Fruit fly (Drosophila melanogaster): ENCODE results near the gene hdm.

Gene hdm

DNA sequence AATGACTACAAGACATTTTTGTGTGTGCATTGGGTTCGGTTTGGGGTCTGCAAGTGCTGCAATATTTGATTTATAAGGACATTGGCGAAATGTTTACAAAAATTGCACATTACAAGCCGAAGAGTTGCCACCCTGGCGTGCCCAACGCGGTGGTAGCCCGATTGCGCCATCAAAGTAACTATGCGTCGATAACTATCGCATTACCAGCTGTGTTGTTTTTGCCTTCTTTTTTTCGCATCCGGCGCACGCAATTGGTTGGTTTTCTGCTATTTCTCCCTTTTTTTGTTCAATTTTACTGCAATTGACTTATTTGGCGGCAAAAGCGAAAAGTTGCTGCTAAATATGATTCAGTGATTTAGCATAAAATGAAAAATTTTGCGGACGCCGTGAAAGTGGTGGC lies 14.7 kb upstream of the hdm start, which contains the start of gene RpS14b (continued):
- TF ChIP-seq bsh (GFP tag; optimal IDR thresholded peaks at IDR 0.05) (peak in 1 of 2 experiments; percentile 21), CG4820 (GFP tag; optimal IDR thresholded peaks at IDR 0.05) (no peak), MTF-1 (GFP tag; optimal IDR thresholded peaks at IDR 0.05; ENCODE audit: borderline replicate concordance) (peak; percentile 65), CG34376 (GFP tag; optimal IDR thresholded peaks at IDR 0.05) (peak; percentile 79), CG17328 (GFP tag; IDR thresholded peaks at IDR 0.05) (peak; percentile 79), CG17385 (GFP tag; optimal IDR thresholded peaks at IDR 0.05) (peak; percentile 66), bigmax (GFP tag; optimal IDR thresholded peaks at IDR 0.05) (peak; percentile 6), CG15073 (GFP tag; optimal IDR thresholded peaks at IDR 0.05) (no peak), Scr (GFP tag; IDR thresholded peaks at IDR 0.05; ENCODE audit: partially characterized antibody) (peak; percentile 73), CG3726 (GFP tag; IDR thresholded peaks at IDR 0.05) (no peak), shn (GFP tag; optimal IDR thresholded peaks at IDR 0.05) (peak; percentile 40), cas (GFP tag; IDR thresholded peaks at IDR 0.05) (no peak; the same call in 1 of the 2 replicates), zfh2 (GFP tag; optimal IDR thresholded peaks at IDR 0.05) (peak; percentile 60), lov (optimal IDR thresholded peaks at IDR 0.05) (no peak), lov (GFP tag; IDR thresholded peaks at IDR 0.05) (peak; percentile 79; the same call in 2 of the 3 replicates), C15 (GFP tag; IDR thresholded peaks at IDR 0.05) (peak; percentile 61; the same call in 1 of the 3 replicates), Rfx (GFP tag; IDR thresholded peaks at IDR 0.05) (peak; percentile 88), Xrp1 (GFP tag; IDR thresholded peaks at IDR 0.05) (no peak), usp (GFP tag; optimal IDR thresholded peaks at IDR 0.05) (no peak), seq (GFP tag; IDR thresholded peaks at IDR 0.05) (no peak; the same call in 1 of the 2 replicates), CG4328 (GFP tag; optimal IDR thresholded peaks at IDR 0.05) (peak; percentile 70), lilli (GFP tag; optimal IDR thresholded peaks at IDR 0.05) (peak; percentile 59), Lpt (GFP tag; optimal IDR thresholded peaks at IDR 0.05) (no peak), odd (GFP tag; optimal IDR thresholded peaks at IDR 0.05) (peak; percentile 70), tgo (GFP tag; IDR thresholded peaks at IDR 0.05) (peak; percentile 56; the same call in 2 of the 3 replicates), ap (GFP tag; IDR thresholded peaks at IDR 0.05) (no peak; the same call in 1 of the 2 replicates), CG8765 (GFP tag; IDR thresholded peaks at IDR 0.05) (no peak; the same call in 1 of the 2 replicates), CG31388 (GFP tag; optimal IDR thresholded peaks at IDR 0.05) (no peak), Taf1 (GFP tag; IDR thresholded peaks at IDR 0.05) (no peak), Dfd (GFP tag; optimal IDR thresholded peaks at IDR 0.05) (no peak), onecut (GFP tag; IDR thresholded peaks at IDR 0.05) (peak; percentile 69), Sin3A (optimal IDR thresholded peaks at IDR 0.05) (peak; percentile 46), Dp (GFP tag; optimal IDR thresholded peaks at IDR 0.05) (peak; percentile 19), Doc3 (GFP tag; IDR thresholded peaks at IDR 0.05; ENCODE audit: partially characterized antibody) (peak; percentile 38; the same call in 1 of the 3 replicates), trem (tag; optimal IDR thresholded peaks at IDR 0.05) (peak; percentile 51), TFAM (GFP tag; optimal IDR thresholded peaks at IDR 0.05) (no peak), Tbp (GFP tag; optimal IDR thresholded peaks at IDR 0.05) (no peak), eve (GFP tag; optimal IDR thresholded peaks at IDR 0.05) (no peak), CG13424 (tag; optimal IDR thresholded peaks at IDR 0.05) (peak; percentile 23), CG4282 (GFP tag; optimal IDR thresholded peaks at IDR 0.05) (peak; percentile 42), Aef1 (GFP tag; IDR thresholded peaks at IDR 0.05) (peak; percentile 70), tup (GFP tag; optimal IDR thresholded peaks at IDR 0.05) (no peak), CG17186 (GFP tag; optimal IDR thresholded peaks at IDR 0.05) (peak; percentile 90), Fer3 (tag; optimal IDR thresholded peaks at IDR 0.05) (peak; percentile 58), CG16813 (GFP tag; IDR thresholded peaks at IDR 0.05; ENCODE audit: partially characterized antibody) (peak; percentile 78), Chrac-16 (GFP tag; optimal IDR thresholded peaks at IDR 0.05) (peak; percentile 27), CG13123 (GFP tag; optimal IDR thresholded peaks at IDR 0.05) (no peak), CG11560 (tag; IDR thresholded peaks at IDR 0.05) (no peak), amos (GFP tag; IDR thresholded peaks at IDR 0.05; ENCODE audit: partially characterized antibody) (peak; percentile 83), crc (GFP tag; optimal IDR thresholded peaks at IDR 0.05) (peak; percentile 35), CG14860 (GFP tag; IDR thresholded peaks at IDR 0.05; ENCODE audit: partially characterized antibody) (peak; percentile 55; the same call in 2 of the 3 replicates), fd64A (GFP tag; optimal IDR thresholded peaks at IDR 0.05) (peak; percentile 33)
